Fruit fly (Drosophila melanogaster) whole organism, wandering third instar larva: ENCODE results near the gene CG15034.

Experiments used
- Abd-B ChIP-seq: fragments of >200 bp; optimal IDR thresholded peaks from 2 replicates; lab custom pipeline; 2017; ENCODE audit warnings: missing biosample characterization, missing genetic modification characterization
- CG32264 ChIP-seq: fragments of 200-800 bp; sonication (Bioruptor generic); optimal IDR thresholded peaks from 2 replicates; lab custom pipeline; 2016; ENCODE audit warnings: missing biosample characterization, missing genetic modification characterization
- CG9705 ChIP-seq: fragments of 200-800 bp; sonication (Bioruptor generic); optimal IDR thresholded peaks from 2 replicates; lab custom pipeline; 2018; ENCODE audit warnings: missing biosample characterization, mild to moderate bottlenecking, missing genetic modification characterization
- CrebA ChIP-seq: fragments of 200-800 bp; sonication (Bioruptor generic); optimal IDR thresholded peaks from 2 replicates; lab custom pipeline; 2016; ENCODE audit warnings: missing biosample characterization, mild to moderate bottlenecking, missing genetic modification characterization, borderline replicate concordance
- Dfd ChIP-seq: fragments of >200 bp; optimal IDR thresholded peaks from 2 replicates; lab custom pipeline; 2017; ENCODE audit warnings: missing biosample characterization, missing genetic modification characterization
- Dif ChIP-seq: fragments of 200-275, 200-300 bp; sonication (Bioruptor generic); optimal IDR thresholded peaks from 2 replicates; lab custom pipeline; 2018; ENCODE audit warnings: missing biosample characterization, missing genetic modification characterization; ENCODE audit not compliant: partially characterized antibody
- GATAd ChIP-seq: sonication (Bioruptor generic); optimal IDR thresholded peaks from 2 replicates; lab custom pipeline; 2016; ENCODE audit warnings: missing biosample characterization, missing genetic modification characterization
- HLH106 ChIP-seq: fragments of 200-800 bp; optimal IDR thresholded peaks from 3 replicates; lab custom pipeline; 2019; ENCODE audit warnings: missing biosample characterization, mild to moderate bottlenecking, missing genetic modification characterization, moderate library complexity
- Hnf4 ChIP-seq: fragments of 200-800 bp; sonication (Bioruptor generic); optimal IDR thresholded peaks from 2 replicates; lab custom pipeline; 2016; ENCODE audit warnings: missing biosample characterization, mild to moderate bottlenecking, missing genetic modification characterization
- Hr78 ChIP-seq: fragments of >200 bp; optimal IDR thresholded peaks from 2 replicates; lab custom pipeline; 2017; ENCODE audit warnings: missing biosample characterization, missing genetic modification characterization
- Hr83 ChIP-seq: fragments of 200-300 bp; sonication (Bioruptor generic); optimal IDR thresholded peaks from 2 replicates; lab custom pipeline; 2016; ENCODE audit warnings: missing biosample characterization, mild to moderate bottlenecking, missing genetic modification characterization, moderate library complexity; ENCODE audit not compliant: poor library complexity, severe bottlenecking
- Jra ChIP-seq: sonication (Bioruptor generic); optimal IDR thresholded peaks from 2 replicates; lab custom pipeline; 2016; ENCODE audit warnings: missing biosample characterization, missing genetic modification characterization
- Myc ChIP-seq: fragments of >200 bp; optimal IDR thresholded peaks from 2 replicates; lab custom pipeline; 2017
- N ChIP-seq: fragments of >200 bp; optimal IDR thresholded peaks from 2 replicates; lab custom pipeline; 2018; ENCODE audit warnings: missing biosample characterization, missing external identifiers, missing genetic modification characterization
- OdsH ChIP-seq: fragments of 200-800 bp; sonication (Bioruptor generic); optimal IDR thresholded peaks from 2 replicates; lab custom pipeline; 2016; ENCODE audit warnings: missing biosample characterization, mild to moderate bottlenecking, missing genetic modification characterization
- Rel ChIP-seq, 2 experiments: fragments of 200-800 bp; sonication (Bioruptor generic) in 1 of 2; optimal IDR thresholded peaks; 2 replicates in 1 of 2; 3 replicates in 1 of 2; lab custom pipeline; 2016 to 2019; ENCODE audit warnings: mild to moderate bottlenecking in 2 of 2, missing biosample characterization in 2 of 2, missing genetic modification characterization in 2 of 2, moderate library complexity in 1 of 2
- Sp1 ChIP-seq: fragments of 200-800 bp; sonication (Bioruptor generic); optimal IDR thresholded peaks from 3 replicates; lab custom pipeline; 2019; ENCODE audit warnings: missing biosample characterization, mild to moderate bottlenecking, missing genetic modification characterization, moderate library complexity
- Vsx2 ChIP-seq: fragments of 200-300, 225-300 bp; sonication (Bioruptor generic); optimal IDR thresholded peaks from 2 replicates; lab custom pipeline; 2018; ENCODE audit warnings: missing biosample characterization, missing genetic modification characterization; ENCODE audit not compliant: partially characterized antibody
- br ChIP-seq: fragments of 200-800 bp; sonication (Bioruptor generic); optimal IDR thresholded peaks from 2 replicates; lab custom pipeline; 2016; ENCODE audit warnings: missing biosample characterization, missing genetic modification characterization
- dl ChIP-seq, 2 experiments: fragments of 175-275, 200-275 bp in 1 of 2; fragments of 200-275 bp in 1 of 2; sonication (Bioruptor generic); optimal IDR thresholded peaks; lab custom pipeline; 2018; ENCODE audit warnings: mild to moderate bottlenecking in 2 of 2, missing biosample characterization in 2 of 2, missing genetic modification characterization in 2 of 2, moderate library complexity in 2 of 2; ENCODE audit not compliant: partially characterized antibody in 2 of 2, insufficient read depth in 1 of 2
- dmrt93B ChIP-seq: fragments of 200-800 bp; sonication (Bioruptor generic); optimal IDR thresholded peaks from 2 replicates; lab custom pipeline; 2018; ENCODE audit warnings: missing biosample characterization, mild to moderate bottlenecking, missing genetic modification characterization
- dsf ChIP-seq: sonication (Bioruptor generic); optimal IDR thresholded peaks from 2 replicates; lab custom pipeline; 2016; ENCODE audit warnings: missing biosample characterization, missing genetic modification characterization, borderline replicate concordance
- ey ChIP-seq: fragments of 200-800 bp; sonication (Bioruptor generic); optimal IDR thresholded peaks from 2 replicates; lab custom pipeline; 2016; ENCODE audit warnings: missing biosample characterization, missing genetic modification characterization
- foxo ChIP-seq, 2 experiments: fragments of 200-800 bp; sonication (Bioruptor generic); optimal IDR thresholded peaks; 2 replicates in 1 of 2; 3 replicates in 1 of 2; lab custom pipeline; 2016 to 2017; ENCODE audit warnings: missing biosample characterization in 2 of 2, missing genetic modification characterization in 2 of 2
- fru ChIP-seq: fragments of 200-800 bp; sonication (Bioruptor generic); optimal IDR thresholded peaks from 3 replicates; lab custom pipeline; 2016; ENCODE audit warnings: missing biosample characterization, mild to moderate bottlenecking, missing genetic modification characterization
- h ChIP-seq: fragments of 200-800 bp; sonication (Bioruptor generic); optimal IDR thresholded peaks from 3 replicates; lab custom pipeline; 2016; ENCODE audit warnings: missing biosample characterization, mild to moderate bottlenecking, missing genetic modification characterization
- jim ChIP-seq: fragments of 175-275, 200-325 bp; sonication (Bioruptor generic); optimal IDR thresholded peaks from 2 replicates; lab custom pipeline; 2016; ENCODE audit warnings: missing biosample characterization, mild to moderate bottlenecking, missing genetic modification characterization
- lola ChIP-seq: fragments of >200 bp; optimal IDR thresholded peaks from 2 replicates; lab custom pipeline; 2017; ENCODE audit warnings: missing biosample characterization, missing genetic modification characterization
- pan ChIP-seq: fragments of >200 bp; optimal IDR thresholded peaks from 2 replicates; lab custom pipeline; 2017
- psq ChIP-seq: fragments of 200-800 bp; sonication (Bioruptor generic); optimal IDR thresholded peaks from 3 replicates; lab custom pipeline; 2017; ENCODE audit warnings: missing biosample characterization, mild to moderate bottlenecking, missing genetic modification characterization, moderate library complexity
- rgr ChIP-seq: fragments of 200-800 bp; sonication (Bioruptor generic); optimal IDR thresholded peaks from 3 replicates; lab custom pipeline; 2016; ENCODE audit warnings: missing biosample characterization, mild to moderate bottlenecking, missing genetic modification characterization
- sage ChIP-seq: fragments of 200-800 bp; sonication (Bioruptor generic); optimal IDR thresholded peaks from 2 replicates; lab custom pipeline; 2016; ENCODE audit warnings: missing biosample characterization, mild to moderate bottlenecking, missing genetic modification characterization
- sv ChIP-seq: fragments of 200-800 bp; sonication (Bioruptor generic); optimal IDR thresholded peaks from 3 replicates; lab custom pipeline; 2016; ENCODE audit warnings: missing biosample characterization, missing genetic modification characterization
- tai ChIP-seq: sonication (Bioruptor generic); optimal IDR thresholded peaks from 2 replicates; lab custom pipeline; 2016; ENCODE audit warnings: missing biosample characterization, missing genetic modification characterization
- usp ChIP-seq: fragments of >200 bp; optimal IDR thresholded peaks from 2 replicates; lab custom pipeline; 2017; ENCODE audit warnings: missing biosample characterization, missing genetic modification characterization
- woc ChIP-seq: sonication (Bioruptor generic); optimal IDR thresholded peaks from 2 replicates; lab custom pipeline; 2016; ENCODE audit warnings: missing biosample characterization, mild to moderate bottlenecking, missing genetic modification characterization

The CG15034 gene

DNA sequence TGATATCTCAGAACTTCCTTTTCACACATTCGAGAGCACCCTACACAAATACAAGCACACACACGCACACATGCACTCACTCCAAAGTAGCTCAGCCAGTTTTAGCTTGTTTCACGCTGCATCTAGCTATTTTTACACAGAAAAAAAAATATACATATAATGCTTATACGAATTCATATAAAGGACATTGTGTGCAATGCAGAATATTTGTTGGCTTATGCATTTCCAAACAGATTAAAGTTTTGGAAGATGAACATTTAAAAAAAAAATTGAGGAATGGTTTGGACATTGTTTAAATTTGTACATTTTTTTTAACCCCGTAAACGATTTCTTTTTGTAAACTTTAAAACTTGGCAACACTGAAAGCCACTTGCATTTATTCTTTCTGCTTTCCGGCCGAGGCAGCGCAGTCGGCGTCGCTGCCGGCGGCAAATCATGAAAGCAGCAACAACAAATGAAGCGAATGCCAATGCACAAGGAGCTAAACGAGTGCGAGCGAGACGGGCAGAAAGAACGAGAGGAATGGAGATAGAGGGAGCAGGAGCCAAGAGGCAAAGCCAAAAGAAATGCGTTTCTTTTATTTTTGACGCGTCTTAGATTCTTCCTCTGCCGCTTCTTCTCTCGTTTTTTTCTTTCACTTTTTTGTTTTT is 28.1 kb downstream of the CG15034 start:
- TF ChIP-seq N (GFP tag; lab: Kevin White, UChicago) = no peak
- peak; percentile 72 for TF ChIP-seq tai (GFP tag; lab: Kevin White, UChicago)
- peak; percentile 20 for TF ChIP-seq dsf (GFP tag; lab: Kevin White, UChicago)
- no peak for TF ChIP-seq lola (GFP tag; lab: Kevin White, UChicago)
- peak; percentile 44 for TF ChIP-seq sage (GFP tag; lab: Kevin White, UChicago)
- no peak for TF ChIP-seq Vsx2 (GFP tag; lab: Kevin White, UChicago)
- peak; percentile 27 for TF ChIP-seq Jra (GFP tag; lab: Kevin White, UChicago)
- TF ChIP-seq CrebA = no peak
- TF ChIP-seq Hr78 (GFP tag; lab: Kevin White, UChicago) = no peak
- peak; percentile 67 for TF ChIP-seq woc (GFP tag; lab: Kevin White, UChicago)
- TF ChIP-seq foxo (GFP tag; optimal IDR thresholded peaks at IDR 0.05; lab: Kevin White, UChicago) = peak in 1 of 2 experiments; percentile 89
- TF ChIP-seq Dif (GFP tag; lab: Kevin White, UChicago) = no peak
- TF ChIP-seq CG9705 = peak; percentile 64
- TF ChIP-seq GATAd (GFP tag; lab: Kevin White, UChicago) = no peak
- TF ChIP-seq jim (GFP tag; lab: Kevin White, UChicago) = no peak
- no peak for TF ChIP-seq dl (GFP tag; optimal IDR thresholded peaks at IDR 0.05; lab: Kevin White, UChicago; ENCODE audit: insufficient read depth in 1 of 2, partially characterized antibody in 2 of 2)
- peak; percentile 80 for TF ChIP-seq ey
- TF ChIP-seq Hnf4 (GFP tag; lab: Kevin White, UChicago) = peak; percentile 74
- TF ChIP-seq Myc (lab: Kevin White, UChicago) = peak; percentile 56
- TF ChIP-seq psq = peak; percentile 63
- TF ChIP-seq fru (GFP tag; lab: Kevin White, UChicago) = peak; percentile 86
- peak; percentile 54 for TF ChIP-seq sv (GFP tag; lab: Kevin White, UChicago)
- TF ChIP-seq pan (lab: Kevin White, UChicago) = no peak
- peak; percentile 80 for TF ChIP-seq rgr (GFP tag; lab: Kevin White, UChicago)
- TF ChIP-seq Abd-B (GFP tag; lab: Kevin White, UChicago) = no peak
- TF ChIP-seq usp (GFP tag; lab: Kevin White, UChicago) = no peak
- TF ChIP-seq CG32264 = peak; percentile 35
- peak; percentile 83 for TF ChIP-seq HLH106
- TF ChIP-seq Sp1 (GFP tag; lab: Kevin White, UChicago) = peak; percentile 86
- TF ChIP-seq br (GFP tag; lab: Kevin White, UChicago) = peak; percentile 82
- TF ChIP-seq Hr83 (GFP tag; lab: Kevin White, UChicago) = no peak
- TF ChIP-seq dmrt93B (GFP tag; lab: Kevin White, UChicago) = peak; percentile 75
- peak; percentile 83 for TF ChIP-seq OdsH (GFP tag; lab: Kevin White, UChicago)
- TF ChIP-seq Dfd (GFP tag; lab: Kevin White, UChicago) = no peak
- peak; percentile 86 for TF ChIP-seq h (GFP tag; lab: Kevin White, UChicago)
- no peak for TF ChIP-seq Rel (GFP tag; optimal IDR thresholded peaks at IDR 0.05; lab: Kevin White, UChicago)
- no peak for TF ChIP-seq Rel (tag; optimal IDR thresholded peaks at IDR 0.05; lab: Kevin White, UChicago)

DNA sequence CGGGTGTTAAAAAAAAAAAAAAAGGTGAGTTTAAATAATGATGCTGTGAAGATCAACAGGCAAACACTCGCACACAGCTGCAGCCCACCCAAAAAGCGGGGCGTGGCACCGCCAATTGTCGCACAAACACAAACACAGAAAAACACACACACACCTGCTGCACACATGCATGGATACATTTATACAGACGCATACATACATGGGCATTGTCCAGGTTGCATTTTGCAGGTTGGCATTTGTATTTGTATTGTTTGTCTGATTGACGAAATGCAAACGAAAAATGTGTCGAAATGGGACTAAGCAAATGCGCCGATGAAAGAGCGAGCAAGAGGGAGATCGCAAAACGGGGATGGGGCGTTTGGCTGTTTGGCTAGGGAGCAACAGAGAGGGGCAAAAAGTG is 28.8 kb downstream of the CG15034 start:
- TF ChIP-seq psq (peak; percentile 87), OdsH (GFP tag; lab: Kevin White, UChicago) (no peak), CG32264 (no peak), h (GFP tag; lab: Kevin White, UChicago) (no peak)
